Worm (Caenorhabditis elegans): ENCODE measurements around the gene nas-12.

nas-12 gene

ce11 chrIV:10223723-10224122 is at the start of gene nas-12:
TSS of gene nas-12 (plus strand) at chrIV:10224023.
- no peak for TF ChIP-seq crh-2 (tag; optimal IDR thresholded peaks at IDR 0.05)
- TF ChIP-seq lin-39 (tag; optimal IDR thresholded peaks at IDR 0.05), result no peak
- no peak for TF ChIP-seq R02D3.7 (tag; optimal IDR thresholded peaks at IDR 0.05)
- no peak for TF ChIP-seq nhr-237 (tag; optimal IDR thresholded peaks at IDR 0.05)
- no peak for TF ChIP-seq ceh-16 (tag; optimal IDR thresholded peaks at IDR 0.05)
- no peak for TF ChIP-seq Y55F3AM.14 (GFP tag; optimal IDR thresholded peaks at IDR 0.05)
- no peak for TF ChIP-seq mab-5 (tag; optimal IDR thresholded peaks at IDR 0.05)
- TF ChIP-seq fos-1 (tag; optimal IDR thresholded peaks at IDR 0.05), result no peak
- TF ChIP-seq lin-11 (tag; optimal IDR thresholded peaks at IDR 0.05), result no peak
- no peak for TF ChIP-seq lin-13 (GFP tag; optimal IDR thresholded peaks at IDR 0.05)
- TF ChIP-seq zag-1 (tag; optimal IDR thresholded peaks at IDR 0.05), result no peak

- TF ChIP-seq mdl-1 (tag; optimal IDR thresholded peaks at IDR 0.05), result no peak
- peak; percentile 39 for TF ChIP-seq mab-5 (tag; optimal IDR thresholded peaks at IDR 0.05)
Measured at ce11 chrIV:10174328-10174727, 49.5 kb upstream of the nas-12 start, which contains the start of gene pxf-1. TSS of gene pxf-1 (minus strand) at chrIV:10174341.

- TF ChIP-seq snpc-4 (tag; optimal IDR thresholded peaks at IDR 0.05) (no peak), C34F6.9 (tag; optimal IDR thresholded peaks at IDR 0.05) (peak; percentile 15), elt-1 (tag; optimal IDR thresholded peaks at IDR 0.05) (no peak), F13H6.1 (tag; optimal IDR thresholded peaks at IDR 0.05) (peak; percentile 4), lsy-2 (tag; optimal IDR thresholded peaks at IDR 0.05) (peak in 1 of 2 experiments; percentile 16), nhr-23 (tag; optimal IDR thresholded peaks at IDR 0.05) (no peak), peb-1 (tag; optimal IDR thresholded peaks at IDR 0.05) (peak; percentile 42), sem-4 (tag; optimal IDR thresholded peaks at IDR 0.05) (peak; percentile 12), ama-1 (optimal IDR thresholded peaks at IDR 0.05) (no peak)
Measured at ce11 chrIV:10174932-10175732, 48.7 kb upstream of the nas-12 start.

ce11 chrIV:10176252-10176730 is 47.5 kb upstream of the nas-12 start, which contains the start of gene rack-1:
TSS of gene rack-1 (plus strand) at chrIV:10176680.
- TF ChIP-seq peb-1 (tag; optimal IDR thresholded peaks at IDR 0.05) (no peak), sem-4 (tag; optimal IDR thresholded peaks at IDR 0.05) (no peak), egl-27 (tag; optimal IDR thresholded peaks at IDR 0.05) (peak; percentile 12), nhr-237 (tag; optimal IDR thresholded peaks at IDR 0.05) (no peak), ceh-16 (tag; optimal IDR thresholded peaks at IDR 0.05) (peak; percentile 47), nhr-6 (tag; optimal IDR thresholded peaks at IDR 0.05) (no peak), gmeb-1 (tag; optimal IDR thresholded peaks at IDR 0.05) (peak; percentile 63), nhr-21 (tag; optimal IDR thresholded peaks at IDR 0.05) (peak; percentile 27), nhr-25 (tag; optimal IDR thresholded peaks at IDR 0.05) (peak; percentile 34), F13H6.1 (tag; optimal IDR thresholded peaks at IDR 0.05) (peak; percentile 34), ztf-4 (tag; optimal IDR thresholded peaks at IDR 0.05) (no peak), C34F6.9 (tag; optimal IDR thresholded peaks at IDR 0.05) (peak; percentile 66), alr-1 (tag; optimal IDR thresholded peaks at IDR 0.05) (no peak), nhr-129 (tag; optimal IDR thresholded peaks at IDR 0.05) (peak; percentile 60), ztf-1 (GFP tag; conservative IDR thresholded peaks at IDR 0.05) (no peak), lin-39 (tag; optimal IDR thresholded peaks at IDR 0.05) (no peak), unc-55 (GFP tag; optimal IDR thresholded peaks at IDR 0.05) (peak; percentile 83), crh-2 (tag; optimal IDR thresholded peaks at IDR 0.05) (peak; percentile 79), sma-3 (GFP tag; optimal IDR thresholded peaks at IDR 0.05) (peak; percentile 35), lsy-2 (tag; optimal IDR thresholded peaks at IDR 0.05) (peak; percentile 38 to 82), unc-62 (GFP tag; optimal IDR thresholded peaks at IDR 0.05) (no peak), R02D3.7 (tag; optimal IDR thresholded peaks at IDR 0.05) (no peak), fos-1 (tag; optimal IDR thresholded peaks at IDR 0.05) (peak; percentile 23), lin-13 (GFP tag; optimal IDR thresholded peaks at IDR 0.05) (peak; percentile 33), lin-11 (tag; optimal IDR thresholded peaks at IDR 0.05) (peak; percentile 6)

ce11 chrIV:10177779-10178178 is 46.0 kb upstream of the nas-12 start, which contains the start of gene mspn-1:
TSS of gene mspn-1 (plus strand) at chrIV:10177968.
- TF ChIP-seq C34F6.9 (tag; optimal IDR thresholded peaks at IDR 0.05), result no peak
- no peak for TF ChIP-seq Y55F3AM.14 (GFP tag; optimal IDR thresholded peaks at IDR 0.05)
- no peak for TF ChIP-seq nhr-10 (tag; optimal IDR thresholded peaks at IDR 0.05)
- no peak for TF ChIP-seq aly-2 (tag; optimal IDR thresholded peaks at IDR 0.05)

Data from whole organism, L2 larva.